Fruit fly (Drosophila melanogaster): ENCODE data around the gene Pgant6.
A peak's percentile ranks its signal among the peaks of the same experiment; 100 is the strongest.

Pgant6 gene

DNA sequence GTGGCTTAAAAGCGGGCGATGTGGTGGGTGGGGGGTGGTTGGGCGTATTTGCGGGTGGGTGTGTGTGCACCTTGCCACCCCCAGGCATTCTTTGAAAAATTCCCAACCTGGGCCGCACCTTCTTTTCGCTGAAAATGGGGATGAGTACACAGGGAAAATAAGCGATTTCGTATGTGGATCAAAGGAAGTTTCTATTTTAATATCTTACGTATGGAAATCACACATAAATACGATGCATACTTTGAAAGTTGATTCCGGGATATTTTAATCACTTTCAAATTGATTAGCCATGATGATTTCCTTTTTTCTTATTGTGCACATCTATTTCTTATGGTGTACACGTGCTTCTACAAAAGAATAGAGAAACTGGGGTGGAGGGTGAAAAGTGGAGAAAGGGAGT, 43.3 kb downstream of the Pgant6 start (continued):
- TF ChIP-seq CG4328 (GFP tag; optimal IDR thresholded peaks at IDR 0.05) (peak; percentile 40), CG31388 (GFP tag; optimal IDR thresholded peaks at IDR 0.05) (no peak), CG4282 (GFP tag; optimal IDR thresholded peaks at IDR 0.05) (no peak), CG30020 (tag; optimal IDR thresholded peaks at IDR 0.05) (no peak), abd-A (tag; optimal IDR thresholded peaks at IDR 0.05) (peak; percentile 48), tup (GFP tag; optimal IDR thresholded peaks at IDR 0.05) (no peak), pnt (GFP tag; optimal IDR thresholded peaks at IDR 0.05) (peak; percentile 15), CG7928 (GFP tag; optimal IDR thresholded peaks at IDR 0.05) (no peak), ssp (GFP tag; IDR thresholded peaks at IDR 0.05) (no peak), wdn (GFP tag; IDR thresholded peaks at IDR 0.05) (no peak), lola (GFP tag; optimal IDR thresholded peaks at IDR 0.05) (peak in 1 of 3 experiments; percentile 36), CG4424 (GFP tag; optimal IDR thresholded peaks at IDR 0.05) (peak; percentile 53), D19A (tag; optimal IDR thresholded peaks at IDR 0.05) (peak; percentile 63), psq (GFP tag; optimal IDR thresholded peaks at IDR 0.05) (no peak), Taf1 (GFP tag; IDR thresholded peaks at IDR 0.05) (no peak), CG7357 (GFP tag; IDR thresholded peaks at IDR 0.05) (0 out of 3 replicates have a peak, but pooled peaks have one; percentile 37), CG2875 (GFP tag; optimal IDR thresholded peaks at IDR 0.05) (peak; percentile 56), schlank (tag; optimal IDR thresholded peaks at IDR 0.05) (no peak), Mes4 (GFP tag; optimal IDR thresholded peaks at IDR 0.05) (no peak), bsh (GFP tag; optimal IDR thresholded peaks at IDR 0.05) (peak in 1 of 2 experiments; percentile 84), Dref (GFP tag; IDR thresholded peaks at IDR 0.05) (no peak), C15 (GFP tag; IDR thresholded peaks at IDR 0.05) (no peak), bbx (GFP tag; IDR thresholded peaks at IDR 0.05; ENCODE audit: partially characterized antibody) (no peak), Six4 (GFP tag; optimal IDR thresholded peaks at IDR 0.05) (peak; percentile 15), CG18476 (GFP tag; optimal IDR thresholded peaks at IDR 0.05) (no peak), Bdp1 (GFP tag; optimal IDR thresholded peaks at IDR 0.05) (no peak), wor (GFP tag; IDR thresholded peaks at IDR 0.05) (no peak), CG11723 (GFP tag; optimal IDR thresholded peaks at IDR 0.05) (peak; percentile 2), Dek (tag; optimal IDR thresholded peaks at IDR 0.05) (peak; percentile 37), ash1 (GFP tag; optimal IDR thresholded peaks at IDR 0.05) (no peak), tll (GFP tag; optimal IDR thresholded peaks at IDR 0.05) (no peak), CG4820 (GFP tag; optimal IDR thresholded peaks at IDR 0.05) (peak; percentile 34), Atf3 (GFP tag; optimal IDR thresholded peaks at IDR 0.05) (no peak), dpn (GFP tag; optimal IDR thresholded peaks at IDR 0.05) (peak; percentile 39 to 52), CG10654 (GFP tag; optimal IDR thresholded peaks at IDR 0.05) (no peak), NK7.1 (GFP tag; optimal IDR thresholded peaks at IDR 0.05) (no peak), CG1603 (tag; optimal IDR thresholded peaks at IDR 0.05) (peak; percentile 60), da (GFP tag; optimal IDR thresholded peaks at IDR 0.05) (no peak), Chrac-16 (GFP tag; optimal IDR thresholded peaks at IDR 0.05) (peak; percentile 3), CG3065 (GFP tag; optimal IDR thresholded peaks at IDR 0.05) (no peak), gcm (GFP tag; optimal IDR thresholded peaks at IDR 0.05) (peak; percentile 42), fd102C (GFP tag; optimal IDR thresholded peaks at IDR 0.05) (no peak), D (optimal IDR thresholded peaks at IDR 0.05) (no peak), D (GFP tag; optimal IDR thresholded peaks at IDR 0.05) (peak; percentile 52), CG16779 (GFP tag; IDR thresholded peaks at IDR 0.05) (no peak), CG6689 (GFP tag; IDR thresholded peaks at IDR 0.05) (peak; percentile 52), CG17912 (GFP tag; optimal IDR thresholded peaks at IDR 0.05) (no peak), Doc3 (GFP tag; IDR thresholded peaks at IDR 0.05; ENCODE audit: partially characterized antibody) (no peak), YL-1 (GFP tag; optimal IDR thresholded peaks at IDR 0.05) (no peak), Bgb (GFP tag; IDR thresholded peaks at IDR 0.05; ENCODE audit: partially characterized antibody) (no peak), Sin3A (optimal IDR thresholded peaks at IDR 0.05) (no peak), fd64A (GFP tag; optimal IDR thresholded peaks at IDR 0.05) (peak; percentile 15)

All from whole organism, embryonic.